Worm (Caenorhabditis elegans) whole organism, L2 larva: ENCODE data around the gene thoc-7.

Source experiments
- C34F6.9 ChIP-seq: fragments of 150-350 bp; optimal IDR thresholded peaks from 2 replicates; lab custom pipeline; 2014; ENCODE audit warnings: missing biosample characterization, missing genetic modification characterization
- F13H6.1 ChIP-seq: sonication (generic microtip); optimal IDR thresholded peaks from 2 replicates; lab custom pipeline; 2016; ENCODE audit warnings: missing genetic modification characterization, missing compliant biosample characterization
- R02D3.7 ChIP-seq: fragments of 150-350 bp; optimal IDR thresholded peaks from 2 replicates; lab custom pipeline; 2014; ENCODE audit warnings: missing biosample characterization, missing genetic modification characterization
- Y55F3AM.14 ChIP-seq: fragments of 200-800 bp; sonication (Bioruptor generic); optimal IDR thresholded peaks from 2 replicates; lab custom pipeline; 2018; ENCODE audit warnings: mild to moderate bottlenecking, missing genetic modification characterization, missing compliant biosample characterization
- ZK546.5 ChIP-seq: sonication (generic microtip); optimal IDR thresholded peaks from 2 replicates; lab custom pipeline; 2017; ENCODE audit warnings: missing biosample characterization, missing genetic modification characterization
- alr-1 ChIP-seq: fragments of 150-350 bp; optimal IDR thresholded peaks from 2 replicates; lab custom pipeline; 2014; ENCODE audit warnings: missing biosample characterization, missing genetic modification characterization
- aly-2 ChIP-seq: fragments of 150-350 bp; optimal IDR thresholded peaks from 2 replicates; lab custom pipeline; 2014; ENCODE audit warnings: missing biosample characterization, missing genetic modification characterization
- ama-1 ChIP-seq: fragments of 150-350 bp; optimal IDR thresholded peaks from 2 replicates; lab custom pipeline; 2018; ENCODE audit warnings: inconsistent platforms
- blmp-1 ChIP-seq: sonication (generic microtip); optimal IDR thresholded peaks from 2 replicates; lab custom pipeline; 2017; ENCODE audit warnings: missing genetic modification characterization, mild to moderate bottlenecking, missing compliant biosample characterization, antibody characterized with exemption, moderate library complexity; ENCODE audit not compliant: insufficient read depth
- ceh-16 ChIP-seq: fragments of 150-350 bp; optimal IDR thresholded peaks from 2 replicates; lab custom pipeline; 2014; ENCODE audit warnings: missing biosample characterization, missing genetic modification characterization
- ceh-82 ChIP-seq: fragments of 150-350 bp; optimal IDR thresholded peaks from 2 replicates; lab custom pipeline; 2014; ENCODE audit warnings: missing biosample characterization, missing genetic modification characterization
- crh-2 ChIP-seq: sonication (generic microtip); optimal IDR thresholded peaks from 2 replicates; lab custom pipeline; 2017; ENCODE audit warnings: missing biosample characterization, missing genetic modification characterization
- dmd-4 ChIP-seq: sonication (generic microtip); optimal IDR thresholded peaks from 2 replicates; lab custom pipeline; 2017; ENCODE audit warnings: missing biosample characterization, missing genetic modification characterization
- egl-27 ChIP-seq: sonication (generic microtip); optimal IDR thresholded peaks from 3 replicates; lab custom pipeline; 2017; ENCODE audit warnings: missing biosample characterization, missing genetic modification reagents, missing genetic modification characterization
- elt-1 ChIP-seq: fragments of 150-350 bp; optimal IDR thresholded peaks from 2 replicates; lab custom pipeline; 2014; ENCODE audit warnings: missing biosample characterization, missing genetic modification characterization
- elt-3 ChIP-seq: sonication (generic microtip); optimal IDR thresholded peaks from 2 replicates; lab custom pipeline; 2017; ENCODE audit warnings: missing biosample characterization, missing genetic modification characterization
- fos-1 ChIP-seq: fragments of 150-350 bp; optimal IDR thresholded peaks from 2 replicates; lab custom pipeline; 2014; ENCODE audit warnings: missing biosample characterization, missing genetic modification characterization
- gmeb-1 ChIP-seq: fragments of 150-350 bp; optimal IDR thresholded peaks from 2 replicates; lab custom pipeline; 2014; ENCODE audit warnings: missing biosample characterization, missing genetic modification characterization
- lin-11 ChIP-seq: fragments of 150-350 bp; sonication (generic microtip); optimal IDR thresholded peaks from 2 replicates; lab custom pipeline; 2014; ENCODE audit warnings: missing biosample characterization, missing genetic modification characterization, inconsistent platforms, mixed read lengths
- lin-13 ChIP-seq: fragments of 150-350 bp; optimal IDR thresholded peaks from 2 replicates; lab custom pipeline; 2014; ENCODE audit warnings: missing biosample characterization, missing genetic modification reagents, missing genetic modification characterization
- lin-39 ChIP-seq: fragments of 150-350 bp; optimal IDR thresholded peaks from 2 replicates; lab custom pipeline; 2014; ENCODE audit warnings: missing biosample characterization, missing genetic modification reagents, missing genetic modification characterization
- lsy-2 ChIP-seq, 2 experiments: fragments of 150-350 bp in 1 of 2; sonication (generic microtip) in 1 of 2; optimal IDR thresholded peaks; 2 replicates each; lab custom pipeline; 2014 to 2017; ENCODE audit warnings: missing biosample characterization in 2 of 2, missing genetic modification characterization in 2 of 2
- mab-5 ChIP-seq: fragments of 150-350 bp; optimal IDR thresholded peaks from 2 replicates; lab custom pipeline; 2014; ENCODE audit warnings: missing biosample characterization, missing genetic modification characterization
- mbf-1 ChIP-seq: sonication (generic microtip); optimal IDR thresholded peaks from 2 replicates; lab custom pipeline; 2017; ENCODE audit warnings: missing biosample characterization, missing genetic modification characterization
- mdl-1 ChIP-seq, 2 experiments: fragments of 150-350 bp in 1 of 2; sonication (generic microtip) in 1 of 2; optimal IDR thresholded peaks; 2 replicates each; lab custom pipeline; 2017; ENCODE audit warnings: missing biosample characterization in 2 of 2, missing genetic modification characterization in 2 of 2
- nhr-10 ChIP-seq: sonication (generic microtip); optimal IDR thresholded peaks from 2 replicates; lab custom pipeline; 2017; ENCODE audit warnings: missing biosample characterization, missing genetic modification characterization
- nhr-11 ChIP-seq: fragments of 150-350 bp; optimal IDR thresholded peaks from 2 replicates; lab custom pipeline; 2014; ENCODE audit warnings: missing biosample characterization, missing genetic modification characterization
- nhr-12 ChIP-seq: fragments of 150-350 bp; optimal IDR thresholded peaks from 2 replicates; lab custom pipeline; 2014; ENCODE audit warnings: missing biosample characterization, missing genetic modification characterization
- nhr-129 ChIP-seq: fragments of 150-350 bp; optimal IDR thresholded peaks from 2 replicates; lab custom pipeline; 2014; ENCODE audit warnings: missing biosample characterization, missing genetic modification characterization
- nhr-21 ChIP-seq: fragments of 150-350 bp; optimal IDR thresholded peaks from 2 replicates; lab custom pipeline; 2014; ENCODE audit warnings: missing biosample characterization, missing genetic modification characterization
- nhr-23 ChIP-seq: fragments of 150-350 bp; optimal IDR thresholded peaks from 2 replicates; lab custom pipeline; 2014; ENCODE audit warnings: missing biosample characterization, missing genetic modification reagents, missing genetic modification characterization
- nhr-237 ChIP-seq: fragments of 150-350 bp; optimal IDR thresholded peaks from 2 replicates; lab custom pipeline; 2014; ENCODE audit warnings: missing biosample characterization, missing genetic modification characterization
- nhr-25 ChIP-seq: fragments of 150-350 bp; sonication (generic microtip); optimal IDR thresholded peaks from 3 replicates; lab custom pipeline; 2014; ENCODE audit warnings: missing biosample characterization, missing genetic modification characterization
- nhr-6 ChIP-seq: fragments of 150-350 bp; optimal IDR thresholded peaks from 2 replicates; lab custom pipeline; 2014; ENCODE audit warnings: missing biosample characterization, missing genetic modification characterization
- nhr-77 ChIP-seq: fragments of 150-350 bp; optimal IDR thresholded peaks from 2 replicates; lab custom pipeline; 2014; ENCODE audit warnings: missing biosample characterization, missing genetic modification characterization
- peb-1 ChIP-seq: fragments of 150-350 bp; optimal IDR thresholded peaks from 2 replicates; lab custom pipeline; 2014; ENCODE audit warnings: missing biosample characterization, missing genetic modification characterization
- sem-4 ChIP-seq: fragments of 150-350 bp; optimal IDR thresholded peaks from 2 replicates; lab custom pipeline; 2014; ENCODE audit warnings: missing biosample characterization, missing genetic modification reagents, missing genetic modification characterization
- skn-1 ChIP-seq: sonication (generic microtip); optimal IDR thresholded peaks from 2 replicates; lab custom pipeline; 2017; ENCODE audit warnings: missing biosample characterization, missing genetic modification characterization
- sma-3 ChIP-seq: sonication (generic microtip); optimal IDR thresholded peaks from 2 replicates; lab custom pipeline; 2016; ENCODE audit warnings: missing genetic modification reagents, missing genetic modification characterization, missing compliant biosample characterization
- sma-9 ChIP-seq, 2 experiments: fragments of 150-350 bp in 1 of 2; sonication (generic microtip) in 1 of 2; optimal IDR thresholded peaks; 2 replicates each; lab custom pipeline; 2014 to 2016; ENCODE audit warnings: missing genetic modification characterization in 2 of 2, mild to moderate bottlenecking in 1 of 2, missing biosample characterization in 1 of 2, missing compliant biosample characterization in 1 of 2, missing genetic modification reagents in 1 of 2, moderate library complexity in 1 of 2
- snpc-4 ChIP-seq: fragments of 150-350 bp; optimal IDR thresholded peaks from 2 replicates; lab custom pipeline; 2014; ENCODE audit warnings: missing biosample characterization, missing genetic modification characterization
- unc-39 ChIP-seq: fragments of 150-350 bp; optimal IDR thresholded peaks from 2 replicates; lab custom pipeline; 2014; ENCODE audit warnings: missing biosample characterization, missing genetic modification characterization
- unc-55 ChIP-seq: fragments of 150-350 bp; sonication (generic microtip); optimal IDR thresholded peaks from 3 replicates; lab custom pipeline; 2014; ENCODE audit warnings: missing biosample characterization, missing genetic modification reagents, missing genetic modification characterization
- unc-62 ChIP-seq: fragments of 150-350 bp; optimal IDR thresholded peaks from 2 replicates; lab custom pipeline; 2014; ENCODE audit warnings: missing biosample characterization, missing genetic modification reagents, missing genetic modification characterization
- zag-1 ChIP-seq: fragments of 150-350 bp; optimal IDR thresholded peaks from 2 replicates; lab custom pipeline; 2014; ENCODE audit warnings: missing biosample characterization, missing genetic modification characterization
- ztf-1 ChIP-seq: fragments of 200-800 bp; sonication (Bioruptor generic); conservative IDR thresholded peaks from 2 replicates; pipeline ENCODE4 v1.3.6; 2022; ENCODE audit warnings: missing genetic modification characterization, missing compliant biosample characterization
- ztf-11 ChIP-seq: sonication (generic microtip); optimal IDR thresholded peaks from 2 replicates; lab custom pipeline; 2017; ENCODE audit warnings: missing biosample characterization, missing genetic modification characterization
- ztf-4 ChIP-seq: fragments of 150-350 bp; optimal IDR thresholded peaks from 2 replicates; lab custom pipeline; 2014; ENCODE audit warnings: missing biosample characterization, missing genetic modification characterization

Gene thoc-7

ce11 chrIV:13880803-13881202 is 1.7 kb upstream of the thoc-7 start:
- TF ChIP-seq ztf-4 (tag; lab: Kevin White, UChicago) (no peak), lin-13 (GFP tag; lab: Kevin White, UChicago) (no peak), alr-1 (no peak), F13H6.1 (peak; percentile 24), nhr-21 (no peak), nhr-11 (no peak), mdl-1 (tag; optimal IDR thresholded peaks at IDR 0.05; lab: Kevin White, UChicago) (peak in 1 of 2 experiments; percentile 43), ztf-11 (tag; lab: Kevin White, UChicago) (no peak), C34F6.9 (peak; percentile 48), sma-9 (GFP tag; optimal IDR thresholded peaks at IDR 0.05; lab: Kevin White, UChicago) (peak; percentile 54), sma-9 (tag; optimal IDR thresholded peaks at IDR 0.05; lab: Kevin White, UChicago) (no peak), nhr-129 (tag; lab: Kevin White, UChicago) (peak; percentile 91), lin-11 (tag; lab: Kevin White, UChicago) (no peak), lsy-2 (tag; optimal IDR thresholded peaks at IDR 0.05; lab: Kevin White, UChicago) (peak in 1 of 2 experiments; percentile 51), nhr-10 (tag; lab: Kevin White, UChicago) (no peak), Y55F3AM.14 (no peak), nhr-25 (tag; lab: Kevin White, UChicago) (no peak), crh-2 (tag; lab: Kevin White, UChicago) (peak; percentile 40), R02D3.7 (tag; lab: Kevin White, UChicago) (no peak), ceh-82 (tag; lab: Kevin White, UChicago) (no peak)
- TF ChIP-seq, all 48 proteins: peak for 7

DNA sequence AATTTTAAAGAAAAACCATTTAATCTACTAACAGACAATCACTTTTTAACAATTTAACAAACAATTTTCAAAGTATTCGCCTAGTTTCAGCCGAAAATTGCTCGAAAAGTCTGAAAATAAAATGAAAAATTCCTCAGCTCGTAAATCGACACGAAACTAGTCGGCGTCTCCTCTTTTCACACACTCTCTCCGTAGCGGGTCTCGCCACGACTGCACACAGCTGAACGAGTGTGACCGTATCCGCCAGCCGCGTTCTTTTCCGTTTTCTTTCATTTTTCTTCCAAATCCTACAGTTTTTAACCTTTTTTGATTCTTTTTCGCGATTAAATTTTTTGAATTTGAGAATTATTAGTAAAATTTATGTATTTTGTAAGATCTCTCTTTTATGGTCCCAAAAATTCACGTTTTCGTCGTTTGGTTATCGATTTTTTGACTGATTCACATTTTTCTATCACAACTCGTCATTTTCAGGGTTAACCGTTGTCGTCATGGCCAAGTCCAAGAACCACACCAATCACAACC is 719 bp upstream of the thoc-7 start, which contains the start of gene rpl-29:
rpl-29 (plus strand) TSS at position 472 of the 522 bp plus-strand sequence.
- peak; percentile 48 for TF ChIP-seq fos-1 (tag; lab: Kevin White, UChicago)
- no peak for TF ChIP-seq dmd-4 (tag; lab: Kevin White, UChicago)
- peak; percentile 71 for TF ChIP-seq mab-5 (tag; lab: Kevin White, UChicago)
- peak; percentile 98 for TF ChIP-seq R02D3.7 (tag; lab: Kevin White, UChicago)
- no peak for TF ChIP-seq ztf-11 (tag; lab: Kevin White, UChicago)
- TF ChIP-seq skn-1 (tag; lab: Kevin White, UChicago): no peak
- TF ChIP-seq F13H6.1: peak; percentile 83
- TF ChIP-seq C34F6.9: peak; percentile 87
- TF ChIP-seq unc-62 (GFP tag; lab: Kevin White, UChicago): no peak
- peak; percentile 79 for TF ChIP-seq ztf-4 (tag; lab: Kevin White, UChicago)
- no peak for TF ChIP-seq elt-1 (tag; lab: Kevin White, UChicago)
- TF ChIP-seq nhr-6 (tag; lab: Kevin White, UChicago): peak; percentile 39
- TF ChIP-seq unc-39 (tag; lab: Kevin White, UChicago): no peak
- peak; percentile 68 for TF ChIP-seq egl-27 (tag; lab: Kevin White, UChicago)
- no peak for TF ChIP-seq aly-2
- TF ChIP-seq nhr-21: peak; percentile 85
- no peak for TF ChIP-seq lin-39 (tag; lab: Kevin White, UChicago)
- no peak for TF ChIP-seq nhr-23 (tag; lab: Kevin White, UChicago)
- peak; percentile 81 for TF ChIP-seq sma-9 (GFP tag; optimal IDR thresholded peaks at IDR 0.05; lab: Kevin White, UChicago)
- no peak for TF ChIP-seq sma-9 (tag; optimal IDR thresholded peaks at IDR 0.05; lab: Kevin White, UChicago)
- TF ChIP-seq crh-2 (tag; lab: Kevin White, UChicago): peak; percentile 91
- TF ChIP-seq Y55F3AM.14: peak; percentile 1
- peak; percentile 50 for TF ChIP-seq ceh-16 (tag; lab: Kevin White, UChicago)
- no peak for TF ChIP-seq alr-1
- no peak for TF ChIP-seq nhr-237 (tag; lab: Kevin White, UChicago)
- peak; percentile 83 for TF ChIP-seq nhr-25 (tag; lab: Kevin White, UChicago)
- no peak for TF ChIP-seq peb-1 (tag; lab: Kevin White, UChicago)
- peak; percentile 50 for TF ChIP-seq blmp-1 (tag; lab: Kevin White, UChicago)
- peak; percentile 59 for TF ChIP-seq sem-4 (tag; lab: Kevin White, UChicago)
- no peak for TF ChIP-seq ceh-82 (tag; lab: Kevin White, UChicago)
- peak; percentile 52 for TF ChIP-seq ZK546.5 (tag; lab: Kevin White, UChicago)
- TF ChIP-seq lin-11 (tag; lab: Kevin White, UChicago): peak; percentile 88
- TF ChIP-seq mdl-1 (tag; optimal IDR thresholded peaks at IDR 0.05; lab: Kevin White, UChicago): no peak
- peak; percentile 89 for TF ChIP-seq gmeb-1
- no peak for TF ChIP-seq nhr-11
- TF ChIP-seq ama-1 (lab: Kevin White, UChicago): peak; percentile 57
- no peak for TF ChIP-seq ztf-1
- peak; percentile 77 for TF ChIP-seq lin-13 (GFP tag; lab: Kevin White, UChicago)
- TF ChIP-seq mbf-1 (tag; lab: Kevin White, UChicago): no peak
- TF ChIP-seq nhr-77 (tag; lab: Kevin White, UChicago): no peak
- peak; percentile 95 for TF ChIP-seq unc-55
- no peak for TF ChIP-seq elt-3
- TF ChIP-seq nhr-12 (tag; lab: Kevin White, UChicago): no peak
- TF ChIP-seq snpc-4 (tag; lab: Kevin White, UChicago): peak; percentile 80
- TF ChIP-seq lsy-2 (tag; optimal IDR thresholded peaks at IDR 0.05; lab: Kevin White, UChicago): peak; percentile 98 to 99
- TF ChIP-seq zag-1: no peak
- peak; percentile 91 for TF ChIP-seq sma-3
- no peak for TF ChIP-seq nhr-10 (tag; lab: Kevin White, UChicago)
- peak; percentile 96 for TF ChIP-seq nhr-129 (tag; lab: Kevin White, UChicago)
